Worm (Caenorhabditis elegans) whole organism, L2 larva: ENCODE data around the gene twk-43.

Experiments used
- C34F6.9 ChIP-seq: fragments of 150-350 bp; optimal IDR thresholded peaks from 2 replicates; lab custom pipeline; 2014; ENCODE audit warnings: missing biosample characterization, missing genetic modification characterization
- F13H6.1 ChIP-seq: sonication (generic microtip); optimal IDR thresholded peaks from 2 replicates; lab custom pipeline; 2016; ENCODE audit warnings: missing genetic modification characterization, missing compliant biosample characterization
- R02D3.7 ChIP-seq: fragments of 150-350 bp; optimal IDR thresholded peaks from 2 replicates; lab custom pipeline; 2014; ENCODE audit warnings: missing biosample characterization, missing genetic modification characterization
- Y55F3AM.14 ChIP-seq: fragments of 200-800 bp; sonication (Bioruptor generic); optimal IDR thresholded peaks from 2 replicates; lab custom pipeline; 2018; ENCODE audit warnings: mild to moderate bottlenecking, missing genetic modification characterization, missing compliant biosample characterization
- aly-2 ChIP-seq: fragments of 150-350 bp; optimal IDR thresholded peaks from 2 replicates; lab custom pipeline; 2014; ENCODE audit warnings: missing biosample characterization, missing genetic modification characterization
- ama-1 ChIP-seq: fragments of 150-350 bp; optimal IDR thresholded peaks from 2 replicates; lab custom pipeline; 2018; ENCODE audit warnings: inconsistent platforms
- blmp-1 ChIP-seq: sonication (generic microtip); optimal IDR thresholded peaks from 2 replicates; lab custom pipeline; 2017; ENCODE audit warnings: missing genetic modification characterization, mild to moderate bottlenecking, missing compliant biosample characterization, antibody characterized with exemption, moderate library complexity; ENCODE audit not compliant: insufficient read depth
- ceh-16 ChIP-seq: fragments of 150-350 bp; optimal IDR thresholded peaks from 2 replicates; lab custom pipeline; 2014; ENCODE audit warnings: missing biosample characterization, missing genetic modification characterization
- ceh-82 ChIP-seq: fragments of 150-350 bp; optimal IDR thresholded peaks from 2 replicates; lab custom pipeline; 2014; ENCODE audit warnings: missing biosample characterization, missing genetic modification characterization
- crh-2 ChIP-seq: sonication (generic microtip); optimal IDR thresholded peaks from 2 replicates; lab custom pipeline; 2017; ENCODE audit warnings: missing biosample characterization, missing genetic modification characterization
- dmd-4 ChIP-seq: sonication (generic microtip); optimal IDR thresholded peaks from 2 replicates; lab custom pipeline; 2017; ENCODE audit warnings: missing biosample characterization, missing genetic modification characterization
- egl-27 ChIP-seq: sonication (generic microtip); optimal IDR thresholded peaks from 3 replicates; lab custom pipeline; 2017; ENCODE audit warnings: missing biosample characterization, missing genetic modification reagents, missing genetic modification characterization
- elt-1 ChIP-seq: fragments of 150-350 bp; optimal IDR thresholded peaks from 2 replicates; lab custom pipeline; 2014; ENCODE audit warnings: missing biosample characterization, missing genetic modification characterization
- elt-3 ChIP-seq: sonication (generic microtip); optimal IDR thresholded peaks from 2 replicates; lab custom pipeline; 2017; ENCODE audit warnings: missing biosample characterization, missing genetic modification characterization
- fos-1 ChIP-seq: fragments of 150-350 bp; optimal IDR thresholded peaks from 2 replicates; lab custom pipeline; 2014; ENCODE audit warnings: missing biosample characterization, missing genetic modification characterization
- gmeb-1 ChIP-seq: fragments of 150-350 bp; optimal IDR thresholded peaks from 2 replicates; lab custom pipeline; 2014; ENCODE audit warnings: missing biosample characterization, missing genetic modification characterization
- lin-13 ChIP-seq: fragments of 150-350 bp; optimal IDR thresholded peaks from 2 replicates; lab custom pipeline; 2014; ENCODE audit warnings: missing biosample characterization, missing genetic modification reagents, missing genetic modification characterization
- lin-39 ChIP-seq: fragments of 150-350 bp; optimal IDR thresholded peaks from 2 replicates; lab custom pipeline; 2014; ENCODE audit warnings: missing biosample characterization, missing genetic modification reagents, missing genetic modification characterization
- lsy-2 ChIP-seq, 2 experiments: fragments of 150-350 bp in 1 of 2; sonication (generic microtip) in 1 of 2; optimal IDR thresholded peaks; 2 replicates each; lab custom pipeline; 2014 to 2017; ENCODE audit warnings: missing biosample characterization in 2 of 2, missing genetic modification characterization in 2 of 2
- mbf-1 ChIP-seq: sonication (generic microtip); optimal IDR thresholded peaks from 2 replicates; lab custom pipeline; 2017; ENCODE audit warnings: missing biosample characterization, missing genetic modification characterization
- nhr-10 ChIP-seq: sonication (generic microtip); optimal IDR thresholded peaks from 2 replicates; lab custom pipeline; 2017; ENCODE audit warnings: missing biosample characterization, missing genetic modification characterization
- nhr-11 ChIP-seq: fragments of 150-350 bp; optimal IDR thresholded peaks from 2 replicates; lab custom pipeline; 2014; ENCODE audit warnings: missing biosample characterization, missing genetic modification characterization
- nhr-12 ChIP-seq: fragments of 150-350 bp; optimal IDR thresholded peaks from 2 replicates; lab custom pipeline; 2014; ENCODE audit warnings: missing biosample characterization, missing genetic modification characterization
- nhr-129 ChIP-seq: fragments of 150-350 bp; optimal IDR thresholded peaks from 2 replicates; lab custom pipeline; 2014; ENCODE audit warnings: missing biosample characterization, missing genetic modification characterization
- nhr-21 ChIP-seq: fragments of 150-350 bp; optimal IDR thresholded peaks from 2 replicates; lab custom pipeline; 2014; ENCODE audit warnings: missing biosample characterization, missing genetic modification characterization
- nhr-23 ChIP-seq: fragments of 150-350 bp; optimal IDR thresholded peaks from 2 replicates; lab custom pipeline; 2014; ENCODE audit warnings: missing biosample characterization, missing genetic modification reagents, missing genetic modification characterization
- nhr-237 ChIP-seq: fragments of 150-350 bp; optimal IDR thresholded peaks from 2 replicates; lab custom pipeline; 2014; ENCODE audit warnings: missing biosample characterization, missing genetic modification characterization
- nhr-25 ChIP-seq: fragments of 150-350 bp; sonication (generic microtip); optimal IDR thresholded peaks from 3 replicates; lab custom pipeline; 2014; ENCODE audit warnings: missing biosample characterization, missing genetic modification characterization
- nhr-77 ChIP-seq: fragments of 150-350 bp; optimal IDR thresholded peaks from 2 replicates; lab custom pipeline; 2014; ENCODE audit warnings: missing biosample characterization, missing genetic modification characterization
- peb-1 ChIP-seq: fragments of 150-350 bp; optimal IDR thresholded peaks from 2 replicates; lab custom pipeline; 2014; ENCODE audit warnings: missing biosample characterization, missing genetic modification characterization
- sem-4 ChIP-seq: fragments of 150-350 bp; optimal IDR thresholded peaks from 2 replicates; lab custom pipeline; 2014; ENCODE audit warnings: missing biosample characterization, missing genetic modification reagents, missing genetic modification characterization
- skn-1 ChIP-seq: sonication (generic microtip); optimal IDR thresholded peaks from 2 replicates; lab custom pipeline; 2017; ENCODE audit warnings: missing biosample characterization, missing genetic modification characterization
- sma-3 ChIP-seq: sonication (generic microtip); optimal IDR thresholded peaks from 2 replicates; lab custom pipeline; 2016; ENCODE audit warnings: missing genetic modification reagents, missing genetic modification characterization, missing compliant biosample characterization
- sma-9 ChIP-seq, 2 experiments: fragments of 150-350 bp in 1 of 2; sonication (generic microtip) in 1 of 2; optimal IDR thresholded peaks; 2 replicates each; lab custom pipeline; 2014 to 2016; ENCODE audit warnings: missing genetic modification characterization in 2 of 2, mild to moderate bottlenecking in 1 of 2, missing biosample characterization in 1 of 2, missing compliant biosample characterization in 1 of 2, missing genetic modification reagents in 1 of 2, moderate library complexity in 1 of 2
- snpc-4 ChIP-seq: fragments of 150-350 bp; optimal IDR thresholded peaks from 2 replicates; lab custom pipeline; 2014; ENCODE audit warnings: missing biosample characterization, missing genetic modification characterization
- unc-39 ChIP-seq: fragments of 150-350 bp; optimal IDR thresholded peaks from 2 replicates; lab custom pipeline; 2014; ENCODE audit warnings: missing biosample characterization, missing genetic modification characterization
- unc-55 ChIP-seq: fragments of 150-350 bp; sonication (generic microtip); optimal IDR thresholded peaks from 3 replicates; lab custom pipeline; 2014; ENCODE audit warnings: missing biosample characterization, missing genetic modification reagents, missing genetic modification characterization
- unc-62 ChIP-seq: fragments of 150-350 bp; optimal IDR thresholded peaks from 2 replicates; lab custom pipeline; 2014; ENCODE audit warnings: missing biosample characterization, missing genetic modification reagents, missing genetic modification characterization
- zag-1 ChIP-seq: fragments of 150-350 bp; optimal IDR thresholded peaks from 2 replicates; lab custom pipeline; 2014; ENCODE audit warnings: missing biosample characterization, missing genetic modification characterization
- ztf-11 ChIP-seq: sonication (generic microtip); optimal IDR thresholded peaks from 2 replicates; lab custom pipeline; 2017; ENCODE audit warnings: missing biosample characterization, missing genetic modification characterization

The twk-43 gene

DNA sequence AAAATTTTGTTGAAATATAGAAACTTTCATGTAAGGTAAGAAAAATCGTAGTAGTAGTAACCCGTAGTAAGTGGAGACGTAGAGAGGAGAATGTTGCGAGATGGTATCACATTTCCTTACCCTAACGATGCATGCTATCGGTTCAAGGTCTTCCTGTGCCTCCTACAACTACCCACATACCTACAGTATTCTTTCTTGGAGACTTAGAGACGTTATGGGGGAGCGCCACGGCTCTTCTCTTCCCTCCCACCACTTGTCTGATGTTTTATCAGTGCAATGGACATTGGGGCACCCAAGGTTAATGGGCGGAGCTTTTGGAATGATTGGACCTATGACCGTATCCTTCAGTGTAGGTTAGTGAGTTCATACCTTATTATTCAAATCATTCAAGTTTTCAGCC, 44.9 kb downstream of the twk-43 start:
- TF ChIP-seq sma-3 (GFP tag; lab: Kevin White, UChicago), result peak; percentile 7
- no peak for TF ChIP-seq lin-13 (GFP tag; lab: Kevin White, UChicago)
- TF ChIP-seq fos-1 (tag; lab: Kevin White, UChicago), result peak; percentile 1
- TF ChIP-seq sma-9 (GFP tag; optimal IDR thresholded peaks at IDR 0.05; lab: Kevin White, UChicago), result peak; percentile 71
- TF ChIP-seq sma-9 (tag; optimal IDR thresholded peaks at IDR 0.05; lab: Kevin White, UChicago), result no peak
- no peak for TF ChIP-seq unc-55
- TF ChIP-seq gmeb-1, result peak; percentile 17
- TF ChIP-seq nhr-237, result no peak
- TF ChIP-seq nhr-129 (tag; lab: Kevin White, UChicago), result peak; percentile 23
- TF ChIP-seq lsy-2 (tag; optimal IDR thresholded peaks at IDR 0.05; lab: Kevin White, UChicago), result peak in 1 of 2 experiments; percentile 18
- TF ChIP-seq ceh-16 (tag; lab: Kevin White, UChicago), result peak; percentile 59

- TF ChIP-seq ceh-82 (tag; lab: Kevin White, UChicago), result no peak
- no peak for TF ChIP-seq elt-3 (tag; lab: Kevin White, UChicago)
- no peak for TF ChIP-seq nhr-11 (tag; lab: Kevin White, UChicago)
- TF ChIP-seq sem-4 (tag; lab: Kevin White, UChicago), result no peak
- peak; percentile 56 for TF ChIP-seq egl-27 (tag; lab: Kevin White, UChicago)
- peak; percentile 15 for TF ChIP-seq C34F6.9 (tag; lab: Kevin White, UChicago)
- no peak for TF ChIP-seq nhr-129 (tag; lab: Kevin White, UChicago)
- TF ChIP-seq gmeb-1, result no peak
- TF ChIP-seq snpc-4 (tag; lab: Kevin White, UChicago), result no peak
- TF ChIP-seq sma-9 (GFP tag; optimal IDR thresholded peaks at IDR 0.05; lab: Kevin White, UChicago), result peak; percentile 78
- no peak for TF ChIP-seq sma-9 (tag; optimal IDR thresholded peaks at IDR 0.05; lab: Kevin White, UChicago)
- no peak for TF ChIP-seq nhr-77 (tag; lab: Kevin White, UChicago)
- no peak for TF ChIP-seq zag-1 (tag; lab: Kevin White, UChicago)
- no peak for TF ChIP-seq lsy-2 (tag; optimal IDR thresholded peaks at IDR 0.05; lab: Kevin White, UChicago)
- no peak for TF ChIP-seq R02D3.7 (tag; lab: Kevin White, UChicago)
- no peak for TF ChIP-seq nhr-237
- TF ChIP-seq unc-39 (tag; lab: Kevin White, UChicago), result no peak
- TF ChIP-seq peb-1 (tag; lab: Kevin White, UChicago), result no peak
- no peak for TF ChIP-seq nhr-10 (tag; lab: Kevin White, UChicago)
- TF ChIP-seq mbf-1 (tag; lab: Kevin White, UChicago), result no peak
- peak; percentile 32 for TF ChIP-seq F13H6.1 (tag; lab: Kevin White, UChicago)
- peak; percentile 96 for TF ChIP-seq blmp-1 (tag; lab: Kevin White, UChicago)
- no peak for TF ChIP-seq aly-2 (tag; lab: Kevin White, UChicago)
- no peak for TF ChIP-seq nhr-23
- no peak for TF ChIP-seq Y55F3AM.14 (GFP tag; lab: Kevin White, UChicago)
- no peak for TF ChIP-seq ztf-11 (tag; lab: Kevin White, UChicago)
- TF ChIP-seq elt-1, result no peak
- no peak for TF ChIP-seq crh-2
- peak; percentile 1 for TF ChIP-seq lin-13 (GFP tag; lab: Kevin White, UChicago)
- peak; percentile 28 for TF ChIP-seq nhr-21
- TF ChIP-seq lin-39 (tag; lab: Kevin White, UChicago), result no peak
- TF ChIP-seq nhr-25, result peak; percentile 71
- peak; percentile 8 for TF ChIP-seq fos-1 (tag; lab: Kevin White, UChicago)
- TF ChIP-seq sma-3 (GFP tag; lab: Kevin White, UChicago), result no peak
- no peak for TF ChIP-seq dmd-4
- TF ChIP-seq unc-55, result no peak
- no peak for TF ChIP-seq ama-1
- no peak for TF ChIP-seq unc-62 (GFP tag; lab: Kevin White, UChicago)
- no peak for TF ChIP-seq nhr-12
- TF ChIP-seq skn-1 (tag; lab: Kevin White, UChicago), result no peak
Observed at ce11 chrV:13391378-13392258, 45.5 kb downstream of the twk-43 start, which contains the start of gene somi-1. somi-1 (minus strand) TSS chrV:13391395.
